Worm (Caenorhabditis elegans) whole organism, L1 larva: ENCODE results near the gene hsp-12.6.
A peak's percentile ranks its signal among the peaks of the same experiment; 100 is the strongest.

Source experiments
- C04F5.9 ChIP-seq: sonication (generic microtip); optimal IDR thresholded peaks from 2 replicates; lab custom pipeline; 2016; ENCODE audit warnings: missing genetic modification characterization, missing compliant biosample characterization
- C34B4.2 ChIP-seq: sonication (generic microtip); optimal IDR thresholded peaks from 2 replicates; lab custom pipeline; 2017; ENCODE audit warnings: mild to moderate bottlenecking, missing genetic modification characterization, missing compliant biosample characterization
- ceh-82 ChIP-seq, 3 experiments: fragments of 150-350 bp in 1 of 3; sonication (generic microtip) in 2 of 3; optimal IDR thresholded peaks; 2 replicates each; lab custom pipeline; 2014 to 2017; ENCODE audit warnings: missing biosample characterization in 3 of 3, missing genetic modification characterization in 3 of 3
- elt-2 ChIP-seq: sonication (generic microtip); optimal IDR thresholded peaks from 2 replicates; lab custom pipeline; 2016; ENCODE audit warnings: missing genetic modification characterization, mild to moderate bottlenecking, inconsistent platforms, missing compliant biosample characterization, missing genetic modification reagents
- ets-5 ChIP-seq: fragments of 200-800 bp; sonication (Bioruptor generic); IDR thresholded peaks from 2 replicates; pipeline ENCODE4 v1.3.6; 2022; ENCODE audit warnings: missing genetic modification characterization, missing compliant biosample characterization
- fkh-10 ChIP-seq: sonication (generic microtip); optimal IDR thresholded peaks from 2 replicates; lab custom pipeline; 2017; ENCODE audit warnings: missing biosample characterization, missing genetic modification reagents, missing genetic modification characterization
- fkh-4 ChIP-seq: sonication (generic microtip); optimal IDR thresholded peaks from 2 replicates; lab custom pipeline; 2016; ENCODE audit warnings: missing compliant biosample characterization, missing genetic modification characterization, borderline replicate concordance
- grh-1 ChIP-seq: fragments of 200-800 bp; sonication (Bioruptor generic); IDR thresholded peaks from 2 replicates; pipeline ENCODE4 v1.3.6; 2022; ENCODE audit warnings: missing genetic modification reagents, missing genetic modification characterization, missing compliant biosample characterization
- hlh-4 ChIP-seq: sonication (generic microtip); optimal IDR thresholded peaks from 2 replicates; lab custom pipeline; 2016; ENCODE audit warnings: mild to moderate bottlenecking, missing genetic modification characterization, missing compliant biosample characterization
- lin-35 ChIP-seq, 2 experiments: fragments of 150-350 bp; optimal IDR thresholded peaks; 2 replicates each; lab custom pipeline; 2014; ENCODE audit warnings: missing biosample characterization in 2 of 2, missing genetic modification characterization in 2 of 2, missing genetic modification reagents in 2 of 2
- lin-39 ChIP-seq: fragments of 150-350 bp; optimal IDR thresholded peaks from 2 replicates; lab custom pipeline; 2014; ENCODE audit warnings: missing biosample characterization, missing genetic modification reagents, missing genetic modification characterization
- lir-3 ChIP-seq: sonication (generic microtip); optimal IDR thresholded peaks from 2 replicates; lab custom pipeline; 2016; ENCODE audit warnings: mild to moderate bottlenecking, missing genetic modification characterization, moderate library complexity, missing compliant biosample characterization; ENCODE audit not compliant: poor library complexity
- mef-2 ChIP-seq: fragments of 150-350 bp; optimal IDR thresholded peaks from 2 replicates; lab custom pipeline; 2014; ENCODE audit warnings: missing biosample characterization, missing genetic modification characterization
- nhr-12 ChIP-seq: sonication (generic microtip); optimal IDR thresholded peaks from 2 replicates; lab custom pipeline; 2017; ENCODE audit warnings: missing biosample characterization, missing genetic modification characterization
- nhr-19 ChIP-seq: fragments of 200-800 bp; sonication (Bioruptor generic); conservative IDR thresholded peaks from 2 replicates; pipeline ENCODE4 v1.3.6; 2022; ENCODE audit warnings: missing genetic modification characterization, missing compliant biosample characterization
- nhr-20 ChIP-seq: sonication (generic microtip); optimal IDR thresholded peaks from 2 replicates; lab custom pipeline; 2016; ENCODE audit warnings: mild to moderate bottlenecking, missing genetic modification characterization, missing compliant biosample characterization
- nhr-71 ChIP-seq: sonication (generic microtip); optimal IDR thresholded peaks from 2 replicates; lab custom pipeline; 2016; ENCODE audit warnings: mild to moderate bottlenecking, missing genetic modification characterization, moderate library complexity, missing compliant biosample characterization
- pqm-1 ChIP-seq: sonication (generic microtip); optimal IDR thresholded peaks from 3 replicates; lab custom pipeline; 2017; ENCODE audit warnings: missing biosample characterization, missing genetic modification characterization
- sox-4 ChIP-seq: sonication (generic microtip); optimal IDR thresholded peaks from 2 replicates; lab custom pipeline; 2016; ENCODE audit warnings: missing genetic modification characterization, missing compliant biosample characterization
- tbx-2 ChIP-seq: sonication (generic microtip); optimal IDR thresholded peaks from 2 replicates; lab custom pipeline; 2016; ENCODE audit warnings: missing genetic modification characterization, missing compliant biosample characterization
- tlp-1 ChIP-seq: fragments of 150-350 bp; optimal IDR thresholded peaks from 2 replicates; lab custom pipeline; 2014; ENCODE audit warnings: missing biosample characterization, missing genetic modification characterization
- unc-130 ChIP-seq: fragments of 150-350 bp; optimal IDR thresholded peaks from 2 replicates; lab custom pipeline; 2017; ENCODE audit warnings: missing biosample characterization, missing genetic modification characterization, inconsistent platforms
- zag-1 ChIP-seq: fragments of 150-350 bp; optimal IDR thresholded peaks from 2 replicates; lab custom pipeline; 2014; ENCODE audit warnings: missing biosample characterization, missing genetic modification characterization

hsp-12.6 gene

DNA sequence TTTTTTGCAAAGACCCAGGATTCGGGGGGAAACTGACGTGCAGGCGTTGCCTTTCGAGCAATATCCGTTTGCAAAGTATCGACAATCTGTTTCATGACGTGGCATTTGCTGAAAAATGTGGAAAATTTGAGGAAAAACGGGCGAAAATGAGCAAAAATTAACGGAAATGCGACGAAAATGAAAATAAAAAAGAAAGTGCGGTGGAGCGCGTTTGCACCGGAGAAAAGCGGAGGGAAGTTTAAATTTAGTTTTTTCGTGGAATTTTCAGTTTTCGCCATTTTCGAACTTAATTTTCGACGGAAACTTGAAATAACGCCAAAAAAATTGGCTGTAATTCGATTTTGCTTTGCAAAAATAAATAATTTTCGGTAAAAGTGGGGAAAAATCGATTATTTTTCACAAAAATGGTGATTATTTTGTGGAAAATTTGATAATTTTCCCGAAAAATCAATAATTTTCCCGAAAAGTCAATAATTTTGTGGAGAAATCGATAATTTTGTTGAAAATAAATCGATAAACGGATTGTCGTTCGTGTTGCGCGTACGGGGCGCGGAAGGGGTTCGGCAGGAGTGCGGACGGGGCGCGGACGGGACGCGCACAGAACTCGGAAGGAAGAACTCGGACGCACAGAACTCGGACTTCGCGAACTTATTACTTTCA lies 43.1 kb downstream of the hsp-12.6 start (continued):
- TF ChIP-seq zag-1 (tag; lab: Kevin White, UChicago) (no peak), nhr-12 (tag; lab: Kevin White, UChicago) (no peak), pqm-1 (no peak), sox-4 (no peak), fkh-4 (tag; lab: Kevin White, UChicago) (no peak)
- TF ChIP-seq, all 84 proteins: peak for 17

DNA sequence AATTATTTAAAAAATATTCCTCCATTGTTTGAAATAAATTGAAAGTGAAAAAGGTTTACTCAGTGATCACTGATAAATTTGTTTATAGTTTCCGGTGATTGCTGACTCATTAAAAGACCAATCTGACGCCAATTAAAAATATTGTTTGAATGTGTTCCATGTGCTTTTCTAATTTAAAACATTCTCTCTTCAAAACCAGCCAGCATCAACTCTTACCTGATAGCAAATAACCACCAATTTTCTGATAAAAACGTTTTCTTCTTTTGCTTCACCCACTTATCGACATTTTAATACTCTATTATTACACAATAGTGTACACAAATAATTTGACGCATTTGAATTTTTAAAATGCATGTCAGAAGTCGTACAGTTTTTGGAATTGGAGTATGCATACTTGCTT lies 45.3 kb downstream of the hsp-12.6 start, which contains the start of gene F56D5.6:
F56D5.6 (plus strand) TSS at position 208 of the 400 bp plus-strand sequence.
- TF ChIP-seq mef-2 (tag; lab: Kevin White, UChicago) (no peak), elt-2 (tag; lab: Kevin White, UChicago) (peak; percentile 17), lin-39 (tag; lab: Kevin White, UChicago) (no peak), pqm-1 (no peak), nhr-71 (tag; lab: Kevin White, UChicago) (no peak)
- TF ChIP-seq, all 84 proteins: peak for 1

DNA sequence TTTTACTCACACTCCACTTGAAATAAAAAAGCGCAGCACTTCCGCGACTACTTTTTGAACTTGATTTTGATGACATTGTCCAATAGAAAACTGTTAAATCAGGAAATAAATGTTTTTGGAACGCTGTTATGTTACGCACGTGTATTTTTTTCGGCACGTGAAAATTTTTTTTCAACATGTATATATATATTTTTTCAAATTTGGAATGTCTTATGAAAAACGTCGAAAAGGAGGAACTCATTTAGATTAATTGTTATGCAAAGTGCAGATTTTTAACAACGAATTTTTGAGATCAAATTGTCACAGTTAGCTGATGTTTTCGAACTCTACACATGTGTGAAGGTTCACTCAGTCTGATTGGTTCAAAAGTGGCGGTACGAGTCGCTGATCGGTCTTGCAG lies 48.5 kb downstream of the hsp-12.6 start, which contains the start of gene F56D5.2:
F56D5.2 (minus strand) TSS at position 101 of the 400 bp plus-strand sequence.
- TF ChIP-seq grh-1 (no peak), ets-5 (GFP tag; lab: Robert Waterston, UW) (no peak), nhr-20 (tag; lab: Kevin White, UChicago) (no peak), ceh-82 (tag; optimal IDR thresholded peaks at IDR 0.05; lab: Kevin White, UChicago) (no peak), nhr-12 (tag; lab: Kevin White, UChicago) (no peak), C34B4.2 (tag; lab: Kevin White, UChicago) (no peak), lir-3 (tag; lab: Kevin White, UChicago) (no peak), fkh-10 (GFP tag; lab: Kevin White, UChicago) (no peak), tbx-2 (tag; lab: Kevin White, UChicago) (no peak), tlp-1 (no peak), C04F5.9 (tag; lab: Kevin White, UChicago) (no peak)

DNA sequence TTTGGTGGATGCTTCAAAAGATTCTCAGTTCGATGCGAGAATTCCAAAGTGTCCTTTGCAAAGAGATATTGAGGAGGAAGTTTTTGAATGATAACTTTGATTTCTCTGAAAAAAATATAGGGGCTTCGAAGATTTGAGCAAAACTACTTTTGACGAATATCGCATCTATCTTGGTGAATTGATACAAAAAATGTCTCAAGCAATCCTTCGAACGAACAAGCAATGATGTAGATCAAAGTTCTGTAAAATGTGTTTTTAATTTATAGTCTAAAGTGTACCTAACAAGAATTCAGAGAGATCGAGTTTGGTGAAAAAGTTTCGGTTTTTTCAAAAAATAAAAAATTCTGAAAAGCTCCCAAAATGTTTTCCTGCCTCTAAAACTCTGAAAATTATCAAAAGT lies 49.8 kb downstream of the hsp-12.6 start, which contains the start of gene F56D5.3:
F56D5.3 (plus strand) TSS at position 301 of the 400 bp plus-strand sequence.
- TF ChIP-seq nhr-19 (GFP tag; lab: Robert Waterston, UW) = no peak
- no peak for TF ChIP-seq unc-130 (tag; lab: Kevin White, UChicago)
- TF ChIP-seq lin-35 (GFP tag; optimal IDR thresholded peaks at IDR 0.05; lab: Kevin White, UChicago) = no peak
- no peak for TF ChIP-seq hlh-4 (tag; lab: Kevin White, UChicago)
